Worm (Caenorhabditis elegans) whole organism, mixed stage, embryonic: ENCODE data around the gene srxa-10.

Experiments used
- lin-13 ChIP-seq: fragments of 150-350 bp; optimal IDR thresholded peaks from 2 replicates; lab custom pipeline; 2014; ENCODE audit warnings: missing biosample characterization, missing genetic modification characterization
- nhr-237 ChIP-seq: fragments of 150-350 bp; optimal IDR thresholded peaks from 2 replicates; lab custom pipeline; 2014; ENCODE audit warnings: missing biosample characterization, missing genetic modification characterization

DNA sequence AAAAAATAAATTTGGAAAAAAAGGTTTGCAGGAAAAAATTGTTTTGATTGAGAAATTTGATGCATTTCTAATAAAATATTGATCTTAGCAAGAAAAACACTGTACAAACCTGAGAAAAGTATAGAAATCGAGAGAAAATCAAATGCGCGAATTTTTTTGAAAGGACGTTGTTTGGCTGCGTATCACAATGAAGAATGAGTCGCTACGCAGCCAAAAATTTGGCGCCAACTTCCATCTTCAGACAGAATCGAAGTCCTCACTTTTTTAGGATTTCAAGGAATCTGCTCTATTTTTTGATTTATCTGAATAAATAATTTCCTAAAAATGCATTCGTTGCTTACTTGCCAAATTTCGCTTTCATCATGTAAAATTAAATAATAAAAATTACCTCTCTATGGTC lies 49.7 kb downstream of the srxa-10 start:
- no peak for TF ChIP-seq lin-13 (tag; lab: Kevin White, UChicago)
- TF ChIP-seq nhr-237, result no peak
